Fruit fly (Drosophila melanogaster) whole organism, embryonic: Measurements from ENCODE around the gene tinc.

Source experiments
- CG14710 ChIP-seq: fragments of 200-800 bp; sonication (Bioruptor generic); optimal IDR thresholded peaks from 3 replicates; lab custom pipeline; 2019; ENCODE audit warnings: missing biosample characterization, mild to moderate bottlenecking, missing genetic modification characterization, moderate library complexity
- Fer1 ChIP-seq: fragments of 200-800 bp; sonication (Bioruptor generic); optimal IDR thresholded peaks from 2 replicates; lab custom pipeline; 2017; ENCODE audit warnings: missing biosample characterization, mild to moderate bottlenecking, missing genetic modification characterization
- fd3F ChIP-seq: fragments of 200-800 bp; sonication (Bioruptor generic); optimal IDR thresholded peaks from 2 replicates; lab custom pipeline; 2018; ENCODE audit warnings: missing biosample characterization, mild to moderate bottlenecking, missing genetic modification characterization, moderate library complexity

- TF ChIP-seq fd3F (GFP tag; lab: Kevin White, UChicago) (no peak), CG14710 (tag; lab: Kevin White, UChicago) (no peak), Fer1 (GFP tag; lab: Kevin White, UChicago) (peak; percentile 19)
These were observed 7.5 kb downstream of the tinc start for dm6 chr3R:17818803-17819202.
